Fruit fly (Drosophila melanogaster) whole organism, embryonic: Measurements from ENCODE around the gene CG18180.

ENCODE experiments used
- BtbVII ChIP-seq: fragments of 200-800 bp; sonication (Bioruptor generic); optimal IDR thresholded peaks from 3 replicates; lab custom pipeline; 2017; ENCODE audit warnings: missing biosample characterization, mild to moderate bottlenecking, missing genetic modification characterization
- C15 ChIP-seq: fragments of 200-800 bp; sonication (Bioruptor generic); IDR thresholded peaks from 3 replicates; pipeline ENCODE4 v1.3.6; 2022; ENCODE audit warnings: missing biosample characterization, missing genetic modification characterization
- CG10462 ChIP-seq: fragments of 200-800 bp; sonication (Bioruptor generic); optimal IDR thresholded peaks from 2 replicates; lab custom pipeline; 2016; ENCODE audit warnings: missing biosample characterization, missing genetic modification characterization
- CG10543 ChIP-seq: fragments of 200-800 bp; sonication (Bioruptor generic); optimal IDR thresholded peaks from 3 replicates; lab custom pipeline; 2017; ENCODE audit warnings: missing biosample characterization, mild to moderate bottlenecking, missing genetic modification characterization, moderate library complexity
- CG11398 ChIP-seq: fragments of 200-800 bp; sonication (Bioruptor generic); optimal IDR thresholded peaks from 2 replicates; lab custom pipeline; 2016; ENCODE audit warnings: missing biosample characterization, missing genetic modification characterization
- CG11560 ChIP-seq: fragments of 200-800 bp; sonication (Bioruptor generic); IDR thresholded peaks from 3 replicates; pipeline ENCODE4 v1.3.6; 2022; ENCODE audit warnings: missing biosample characterization, missing genetic modification characterization
- CG13287 ChIP-seq: fragments of 200-800 bp; sonication (Bioruptor generic); IDR thresholded peaks from 2 replicates; pipeline ENCODE4 v1.3.6; 2022; ENCODE audit warnings: missing biosample characterization, missing genetic modification characterization; ENCODE audit not compliant: partially characterized antibody
- CG13296 ChIP-seq: fragments of 200-800 bp; sonication (Bioruptor generic); optimal IDR thresholded peaks from 3 replicates; lab custom pipeline; 2018; ENCODE audit warnings: missing biosample characterization, mild to moderate bottlenecking, missing genetic modification characterization
- CG16815 ChIP-seq: fragments of 200-800 bp; sonication (Bioruptor generic); optimal IDR thresholded peaks from 3 replicates; lab custom pipeline; 2017; ENCODE audit warnings: missing biosample characterization, mild to moderate bottlenecking, missing genetic modification characterization
- CG17829 ChIP-seq: fragments of 200-800 bp; optimal IDR thresholded peaks from 2 replicates; lab custom pipeline; 2019; ENCODE audit warnings: missing biosample characterization, mild to moderate bottlenecking, missing genetic modification characterization, moderate library complexity
- CG18476 ChIP-seq: fragments of 200-800 bp; sonication (Bioruptor generic); optimal IDR thresholded peaks from 2 replicates; lab custom pipeline; 2016; ENCODE audit warnings: missing biosample characterization, mild to moderate bottlenecking, missing genetic modification characterization
- CG2120 ChIP-seq: fragments of 200-800 bp; sonication (Bioruptor generic); optimal IDR thresholded peaks from 3 replicates; lab custom pipeline; 2016; ENCODE audit warnings: missing biosample characterization, missing genetic modification characterization
- CG2712 ChIP-seq: fragments of 200-800 bp; optimal IDR thresholded peaks from 3 replicates; lab custom pipeline; 2019; ENCODE audit warnings: missing biosample characterization, mild to moderate bottlenecking, missing genetic modification characterization, moderate library complexity
- CG32767 ChIP-seq: fragments of 200-800 bp; sonication (Bioruptor generic); IDR thresholded peaks from 2 replicates; pipeline ENCODE4 v1.3.6; 2022; ENCODE audit warnings: missing biosample characterization, missing genetic modification characterization
- CG3281 ChIP-seq: fragments of 200-800 bp; sonication (Bioruptor generic); optimal IDR thresholded peaks from 3 replicates; lab custom pipeline; 2017; ENCODE audit warnings: missing biosample characterization, mild to moderate bottlenecking, missing genetic modification characterization
- CG34376 ChIP-seq: fragments of 200-800 bp; sonication (Bioruptor generic); optimal IDR thresholded peaks from 2 replicates; lab custom pipeline; 2018; ENCODE audit warnings: missing biosample characterization, mild to moderate bottlenecking, missing genetic modification characterization
- CG6683 ChIP-seq: fragments of 200-800 bp; sonication (Bioruptor generic); optimal IDR thresholded peaks from 2 replicates; lab custom pipeline; 2017; ENCODE audit warnings: missing biosample characterization, mild to moderate bottlenecking, missing genetic modification characterization, missing genetic modification reagents
- CG6765 ChIP-seq: fragments of 200-800 bp; sonication (Bioruptor generic); optimal IDR thresholded peaks from 3 replicates; lab custom pipeline; 2017; ENCODE audit warnings: missing biosample characterization, mild to moderate bottlenecking, missing genetic modification characterization
- CG7745 ChIP-seq: fragments of 200-800 bp; sonication (Bioruptor generic); optimal IDR thresholded peaks from 2 replicates; lab custom pipeline; 2018; ENCODE audit warnings: missing biosample characterization, mild to moderate bottlenecking, missing genetic modification characterization, moderate library complexity
- CG8924 ChIP-seq: fragments of 200-800 bp; optimal IDR thresholded peaks from 3 replicates; lab custom pipeline; 2019; ENCODE audit warnings: missing biosample characterization, mild to moderate bottlenecking, missing genetic modification characterization, moderate library complexity
- CG9876 ChIP-seq: fragments of 200-800 bp; sonication (Bioruptor generic); optimal IDR thresholded peaks from 2 replicates; lab custom pipeline; 2016; ENCODE audit warnings: missing biosample characterization, missing genetic modification characterization
- CoRest ChIP-seq: fragments of 200-800 bp; sonication (Bioruptor generic); optimal IDR thresholded peaks from 3 replicates; lab custom pipeline; 2018; ENCODE audit warnings: missing biosample characterization, mild to moderate bottlenecking, missing genetic modification characterization, moderate library complexity
- Drgx ChIP-seq: fragments of 200-800 bp; sonication (Bioruptor generic); IDR thresholded peaks from 2 replicates; pipeline ENCODE4 v1.3.6; 2022; ENCODE audit warnings: missing biosample characterization, missing genetic modification characterization
- Gug ChIP-seq: fragments of 200-800 bp; sonication (Bioruptor generic); IDR thresholded peaks from 4 replicates; pipeline ENCODE4 v1.3.6; 2022; ENCODE audit warnings: missing biosample characterization, missing genetic modification characterization
- HHEX ChIP-seq: fragments of 200-800 bp; sonication (Bioruptor generic); optimal IDR thresholded peaks from 3 replicates; lab custom pipeline; 2017; ENCODE audit warnings: missing biosample characterization, mild to moderate bottlenecking, missing genetic modification characterization, missing genetic modification reagents
- Hand ChIP-seq: fragments of 200-800 bp; sonication (Bioruptor generic); optimal IDR thresholded peaks from 2 replicates; lab custom pipeline; 2017; ENCODE audit warnings: mild to moderate bottlenecking, missing biosample characterization, missing genetic modification reagents, missing genetic modification characterization
- Hey ChIP-seq: fragments of 200-800 bp; sonication (Bioruptor generic); optimal IDR thresholded peaks from 3 replicates; lab custom pipeline; 2018; ENCODE audit warnings: missing biosample characterization, mild to moderate bottlenecking, missing genetic modification characterization
- Hmx ChIP-seq: fragments of 200-800 bp; sonication (Bioruptor generic); optimal IDR thresholded peaks from 2 replicates; lab custom pipeline; 2016; ENCODE audit warnings: missing biosample characterization, missing genetic modification characterization
- Med ChIP-seq: fragments of 200-800 bp; sonication (Bioruptor generic); peaks from one replicate; lab custom pipeline; 2016; ENCODE audit warnings: missing biosample characterization, missing genetic modification characterization, mild to moderate bottlenecking, inconsistent platforms, moderate library complexity
- PHDP ChIP-seq: fragments of 200-800 bp; sonication (Bioruptor generic); optimal IDR thresholded peaks from 3 replicates; lab custom pipeline; 2018; ENCODE audit warnings: missing biosample characterization, mild to moderate bottlenecking, missing genetic modification characterization, moderate library complexity
- Scr ChIP-seq: fragments of 200-800 bp; sonication (Bioruptor generic); IDR thresholded peaks from 2 replicates; pipeline ENCODE4 v1.3.6; 2022; ENCODE audit warnings: missing biosample characterization, missing genetic modification characterization; ENCODE audit not compliant: partially characterized antibody
- abd-A ChIP-seq: fragments of 200-800 bp; sonication (Bioruptor generic); optimal IDR thresholded peaks from 3 replicates; lab custom pipeline; 2019; ENCODE audit warnings: missing biosample characterization, mild to moderate bottlenecking, missing genetic modification characterization, moderate library complexity
- ap ChIP-seq: fragments of 200-800 bp; sonication (Bioruptor generic); IDR thresholded peaks from 2 replicates; pipeline ENCODE4 v1.3.6; 2022; ENCODE audit warnings: missing biosample characterization, missing genetic modification characterization
- ara ChIP-seq: fragments of 200-800 bp; sonication (Bioruptor generic); IDR thresholded peaks from 2 replicates; pipeline ENCODE4 v1.3.6; 2022; ENCODE audit warnings: missing biosample characterization, missing genetic modification characterization
- bbx ChIP-seq: fragments of 200-800 bp; sonication (Bioruptor generic); IDR thresholded peaks from 2 replicates; pipeline ENCODE4 v1.3.6; 2022; ENCODE audit warnings: missing biosample characterization, missing genetic modification characterization; ENCODE audit not compliant: partially characterized antibody
- caup ChIP-seq: fragments of 200-800 bp; sonication (Bioruptor generic); optimal IDR thresholded peaks from 3 replicates; lab custom pipeline; 2017; ENCODE audit warnings: missing biosample characterization, mild to moderate bottlenecking, missing genetic modification characterization, moderate library complexity; ENCODE audit not compliant: severe bottlenecking
- ci ChIP-seq: fragments of 200-800 bp; sonication (Bioruptor generic); IDR thresholded peaks from 3 replicates; pipeline ENCODE4 v1.3.6; 2022; ENCODE audit warnings: missing biosample characterization, missing genetic modification characterization
- dimm ChIP-seq: fragments of 200-800 bp; sonication (Bioruptor generic); IDR thresholded peaks from 2 replicates; pipeline ENCODE4 v1.3.6; 2022; ENCODE audit warnings: missing biosample characterization, missing genetic modification characterization
- insv ChIP-seq, 2 experiments: fragments of 200-800 bp; sonication (Bioruptor generic); optimal IDR thresholded peaks; 3 replicates each; lab custom pipeline; 2016 to 2018; ENCODE audit warnings: missing biosample characterization in 2 of 2, missing genetic modification characterization in 2 of 2
- odd ChIP-seq: fragments of 200-800 bp; sonication (Bioruptor generic); optimal IDR thresholded peaks from 2 replicates; lab custom pipeline; 2017; ENCODE audit warnings: missing biosample characterization, mild to moderate bottlenecking, missing genetic modification characterization
- scrt ChIP-seq: fragments of 200-800 bp; sonication (Bioruptor generic); optimal IDR thresholded peaks from 2 replicates; lab custom pipeline; 2018; ENCODE audit warnings: missing biosample characterization, mild to moderate bottlenecking, missing genetic modification characterization, moderate library complexity
- sd ChIP-seq: fragments of 200-800 bp; sonication (Bioruptor generic); optimal IDR thresholded peaks from 3 replicates; lab custom pipeline; 2018; ENCODE audit warnings: missing biosample characterization, mild to moderate bottlenecking, missing genetic modification characterization, moderate library complexity
- tap ChIP-seq: fragments of 200-800 bp; optimal IDR thresholded peaks from 3 replicates; lab custom pipeline; 2019; ENCODE audit warnings: missing biosample characterization, mild to moderate bottlenecking, missing genetic modification characterization, moderate library complexity
- vfl ChIP-seq: fragments of 200-800 bp; sonication (Bioruptor generic); optimal IDR thresholded peaks from 2 replicates; lab custom pipeline; 2016; ENCODE audit warnings: missing biosample characterization, missing genetic modification characterization
- vvl ChIP-seq: fragments of 200-800 bp; sonication (Bioruptor generic); IDR thresholded peaks from 2 replicates; pipeline ENCODE4 v1.3.6; 2022; ENCODE audit warnings: missing biosample characterization, missing genetic modification characterization
- wek ChIP-seq: fragments of 200-800 bp; sonication (Bioruptor generic); optimal IDR thresholded peaks from 3 replicates; lab custom pipeline; 2018; ENCODE audit warnings: missing biosample characterization, mild to moderate bottlenecking, missing genetic modification characterization, moderate library complexity
- zfh1 ChIP-seq: fragments of 200-800 bp; sonication (Bioruptor generic); IDR thresholded peaks from 3 replicates; pipeline ENCODE4 v1.3.6; 2022; ENCODE audit warnings: missing biosample characterization, missing genetic modification characterization

The CG18180 gene

dm6 chr3L:9614589-9615442, 26.0 kb upstream of the CG18180 start, which contains the start of gene LanB2 (continued):
- no peak for TF ChIP-seq Gug (GFP tag; lab: Robert Waterston, UW)
- peak; percentile 57; the same call in 1 of the 2 replicates for TF ChIP-seq bbx (GFP tag; lab: Robert Waterston, UW)
- no peak for TF ChIP-seq Hey (tag; lab: Kevin White, UChicago)
- TF ChIP-seq scrt (GFP tag; lab: Kevin White, UChicago) = no peak
- TF ChIP-seq Hand = peak; percentile 45
- TF ChIP-seq wek (GFP tag; lab: Kevin White, UChicago) = peak; percentile 21
- TF ChIP-seq CoRest (tag; lab: Kevin White, UChicago) = no peak
- TF ChIP-seq CG9876 (GFP tag; lab: Kevin White, UChicago) = no peak
- TF ChIP-seq abd-A (tag; lab: Kevin White, UChicago) = peak; percentile 41
- TF ChIP-seq zfh1 (GFP tag; lab: Robert Waterston, UW) = 0 out of 3 replicates have a peak, but pooled peaks have one; percentile 52
- TF ChIP-seq Hmx = no peak
- 0 out of 2 replicates have a peak, but pooled peaks have one; percentile 13 for TF ChIP-seq Drgx
- TF ChIP-seq CG13296 = peak; percentile 10
- peak; percentile 17 for TF ChIP-seq CG2712
- no peak for TF ChIP-seq CG16815 (GFP tag; lab: Kevin White, UChicago)
- TF ChIP-seq CG34376 (GFP tag; lab: Kevin White, UChicago) = peak; percentile 63
- no peak for TF ChIP-seq HHEX (GFP tag; lab: Kevin White, UChicago)
- 0 out of 2 replicates have a peak, but pooled peaks have one; percentile 29 for TF ChIP-seq ara
- no peak for TF ChIP-seq CG18476 (GFP tag; lab: Kevin White, UChicago)
- TF ChIP-seq sd (tag; lab: Kevin White, UChicago) = peak; percentile 45
- no peak for TF ChIP-seq CG11560
- TF ChIP-seq CG6683 (GFP tag; lab: Kevin White, UChicago) = no peak
- peak; percentile 47 for TF ChIP-seq BtbVII (GFP tag; lab: Kevin White, UChicago)
- no peak for TF ChIP-seq ap
- TF ChIP-seq insv (GFP tag; optimal IDR thresholded peaks at IDR 0.05; lab: Kevin White, UChicago) = peak in 1 of 2 experiments; percentile 87
- 0 out of 2 replicates have a peak, but pooled peaks have one; percentile 29 for TF ChIP-seq vvl (GFP tag; lab: Robert Waterston, UW)
- TF ChIP-seq dimm (GFP tag; lab: Robert Waterston, UW) = no peak
- TF ChIP-seq PHDP = peak; percentile 24
- no peak for TF ChIP-seq tap (tag; lab: Kevin White, UChicago)
- TF ChIP-seq CG17829 = peak; percentile 37
- 0 out of 2 replicates have a peak, but pooled peaks have one; percentile 20 for TF ChIP-seq Scr (GFP tag; lab: Robert Waterston, UW)
- peak; percentile 41 for TF ChIP-seq CG3281 (GFP tag; lab: Kevin White, UChicago)
- TF ChIP-seq CG7745 (tag; lab: Kevin White, UChicago) = no peak
- peak; percentile 30 for TF ChIP-seq CG6765 (GFP tag; lab: Kevin White, UChicago)
- peak; percentile 52; the same call in 1 of the 3 replicates for TF ChIP-seq ci (GFP tag; lab: Robert Waterston, UW)
- peak; percentile 50 for TF ChIP-seq CG10543
- peak; percentile 48 for TF ChIP-seq Med (GFP tag; lab: Kevin White, UChicago)
- no peak for TF ChIP-seq CG10462 (GFP tag; lab: Kevin White, UChicago)
- TF ChIP-seq odd (GFP tag; lab: Kevin White, UChicago) = peak; percentile 35
- TF ChIP-seq CG8924 = peak; percentile 18
- TF ChIP-seq CG32767 (GFP tag; lab: Robert Waterston, UW) = 0 out of 2 replicates have a peak, but pooled peaks have one; percentile 48
- TF ChIP-seq CG2120 (GFP tag; lab: Kevin White, UChicago) = no peak
- peak; percentile 39; the same call in 1 of the 2 replicates for TF ChIP-seq CG13287 (GFP tag; lab: Robert Waterston, UW)
- peak; percentile 21 for TF ChIP-seq CG11398 (GFP tag; lab: Kevin White, UChicago)
- TF ChIP-seq caup (GFP tag; lab: Kevin White, UChicago) = peak; percentile 28
- no peak for TF ChIP-seq C15 (GFP tag; lab: Robert Waterston, UW)
- no peak for TF ChIP-seq vfl (GFP tag; lab: Kevin White, UChicago)
